Worm (Caenorhabditis elegans): ENCODE data around the gene F10B5.3.

The F10B5.3 gene

DNA sequence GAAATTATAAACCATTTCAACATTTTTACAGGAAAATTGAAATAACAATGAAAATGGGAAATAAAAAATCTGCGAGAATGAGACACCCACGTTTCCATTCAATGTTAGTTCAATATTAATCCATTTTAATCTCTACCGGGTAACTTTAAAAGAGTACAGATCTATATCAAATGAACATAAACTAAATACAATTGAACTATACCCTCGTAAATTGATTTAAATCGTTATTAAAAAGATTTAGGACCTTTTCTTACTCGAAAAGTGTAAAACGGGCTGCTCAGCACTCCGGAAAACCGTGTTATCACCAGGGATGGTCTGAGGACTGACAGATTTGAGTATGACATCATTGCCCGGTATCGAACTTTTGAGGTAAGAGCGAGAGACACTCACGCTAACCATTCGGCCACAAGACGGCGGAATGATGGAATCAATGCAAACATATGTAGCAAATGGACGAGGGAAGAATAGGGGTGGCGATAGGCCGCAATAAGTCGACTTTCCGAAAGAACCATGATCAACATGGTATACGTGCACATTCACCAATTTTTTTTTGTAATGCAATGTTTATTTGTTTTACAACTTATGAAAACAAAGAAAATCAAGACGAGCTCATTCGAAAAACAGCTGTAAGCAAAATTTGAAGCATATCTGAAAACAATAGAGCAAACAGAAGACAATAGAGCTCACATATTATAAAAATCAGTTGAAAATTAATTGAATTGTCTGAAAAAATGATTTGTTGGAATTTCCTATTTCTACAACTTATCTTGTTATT is 42.7 kb downstream of the F10B5.3 start, which contains the start of the genes chst-1 and C41C4.9 (continued):
- TF ChIP-seq T26A5.8 (tag; optimal IDR thresholded peaks at IDR 0.05) (peak; percentile 96), K11D2.4 (GFP tag; IDR thresholded peaks at IDR 0.05) (no peak), bed-1 (GFP tag; IDR thresholded peaks at IDR 0.05) (0 out of 2 replicates have a peak, but pooled peaks have one; percentile 50), hrde-1 (tag; optimal IDR thresholded peaks at IDR 0.05; ENCODE audit: borderline replicate concordance) (peak; percentile 80), hsf-1 (GFP tag; IDR thresholded peaks at IDR 0.05) (peak; percentile 33; the same call in 1 of the 2 replicates), lin-54 (GFP tag; optimal IDR thresholded peaks at IDR 0.05) (peak; percentile 84), dpff-1 (tag; optimal IDR thresholded peaks at IDR 0.05) (peak; percentile 83), F22D6.2 (tag; optimal IDR thresholded peaks at IDR 0.05) (peak; percentile 74), somi-1 (GFP tag; optimal IDR thresholded peaks at IDR 0.05) (peak; percentile 70), madf-10 (tag; optimal IDR thresholded peaks at IDR 0.05) (peak; percentile 75), snpc-4 (GFP tag; optimal IDR thresholded peaks at IDR 0.05) (peak; percentile 67), snpc-4 (tag; optimal IDR thresholded peaks at IDR 0.05) (peak in 2 of 4 experiments; percentile 74 to 75), aptf-3 (GFP tag; IDR thresholded peaks at IDR 0.05) (peak; percentile 89; the same call in 1 of the 2 replicates), cebp-2 (GFP tag; IDR thresholded peaks at IDR 0.05) (peak; percentile 88; the same call in 1 of the 2 replicates), K12H6.12 (tag; optimal IDR thresholded peaks at IDR 0.05) (peak; percentile 57), mxl-1 (tag; optimal IDR thresholded peaks at IDR 0.05) (peak; percentile 92), zim-3 (tag; optimal IDR thresholded peaks at IDR 0.05) (peak; percentile 95), tbx-9 (tag; optimal IDR thresholded peaks at IDR 0.05; ENCODE audit: borderline replicate concordance) (peak; percentile 61), Y79H2A.3 (GFP tag; conservative IDR thresholded peaks at IDR 0.05) (peak; percentile 68; the same call in 1 of the 2 replicates), F52B5.7 (tag; optimal IDR thresholded peaks at IDR 0.05) (peak; percentile 94), ccch-3 (GFP tag; optimal IDR thresholded peaks at IDR 0.05) (no peak), unc-62 (GFP tag; optimal IDR thresholded peaks at IDR 0.05) (no peak), rec-8 (tag; optimal IDR thresholded peaks at IDR 0.05) (peak; percentile 85 to 97), ztf-25 (GFP tag; IDR thresholded peaks at IDR 0.05) (peak; percentile 96), ztf-28 (GFP tag; IDR thresholded peaks at IDR 0.05) (no peak), lin-35 (GFP tag; optimal IDR thresholded peaks at IDR 0.05) (no peak), dox-1 (GFP tag; IDR thresholded peaks at IDR 0.05) (no peak)

DNA sequence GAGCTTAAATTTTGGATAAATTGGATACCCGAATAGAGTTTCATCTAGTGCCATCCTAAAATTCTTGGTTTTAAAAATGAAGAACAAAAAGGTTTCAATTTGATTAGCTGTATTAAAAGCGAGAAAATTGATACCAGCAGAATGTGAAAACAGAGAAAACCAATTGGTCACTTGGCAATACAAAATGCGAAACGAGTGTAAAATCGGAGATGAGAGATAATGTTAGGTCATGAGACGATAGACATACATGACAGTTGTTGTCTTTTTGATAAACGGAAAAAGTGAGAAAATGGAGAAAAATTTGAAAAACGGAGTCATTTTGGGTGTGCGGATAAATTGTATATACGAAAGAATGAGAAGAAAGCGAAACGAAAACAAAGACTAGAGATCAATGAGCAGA is 44.8 kb downstream of the F10B5.3 start, which contains the start of gene sfxn-5:
Gene sfxn-5 (minus strand): TSS at position 55 of the 400 bp plus-strand sequence.
- TF ChIP-seq nhr-80 (tag; optimal IDR thresholded peaks at IDR 0.05), result peak; percentile 49
- TF ChIP-seq madf-8 (GFP tag; conservative IDR thresholded peaks at IDR 0.05), result no peak
- no peak for TF ChIP-seq lin-26 (GFP tag; IDR thresholded peaks at IDR 0.05)
- no peak for TF ChIP-seq mcd-1 (GFP tag; IDR thresholded peaks at IDR 0.05)
- TF ChIP-seq hmg-1.2 (GFP tag; IDR thresholded peaks at IDR 0.05), result peak; percentile 26; the same call in 1 of the 2 replicates
- TF ChIP-seq egl-44 (GFP tag; IDR thresholded peaks at IDR 0.05), result no peak
- no peak for TF ChIP-seq egl-18 (GFP tag; IDR thresholded peaks at IDR 0.05)
- no peak for TF ChIP-seq gei-17 (GFP tag; optimal IDR thresholded peaks at IDR 0.05)
- TF ChIP-seq athp-1 (tag; optimal IDR thresholded peaks at IDR 0.05), result no peak
- TF ChIP-seq atf-7 (tag; optimal IDR thresholded peaks at IDR 0.05), result no peak
- TF ChIP-seq B0261.1 (tag; optimal IDR thresholded peaks at IDR 0.05), result no peak
- no peak for TF ChIP-seq K12H6.12 (tag; optimal IDR thresholded peaks at IDR 0.05)
- no peak for TF ChIP-seq Y79H2A.3 (GFP tag; conservative IDR thresholded peaks at IDR 0.05)
- TF ChIP-seq hrde-1 (tag; optimal IDR thresholded peaks at IDR 0.05; ENCODE audit: borderline replicate concordance), result no peak
- TF ChIP-seq xnd-1 (tag; optimal IDR thresholded peaks at IDR 0.05), result no peak

Data from whole organism, young adult.